Fruit fly (Drosophila melanogaster) S2 (cell line): ENCODE results near the gene CG18477.
"Not testable (repeated sequence)": the region's sequence is repeated elsewhere in the genome, so short reads cannot be mapped to it uniquely, and the experiment has no call there.

Source experiments
- CG8478 ChIP-seq: fragments of >200 bp; optimal IDR thresholded peaks from 2 replicates; lab custom pipeline; 2018
- CTCF ChIP-seq, 2 experiments: fragments of >200 bp; optimal IDR thresholded peaks; 2 replicates each; lab custom pipeline; 2018

CG18477 gene

DNA sequence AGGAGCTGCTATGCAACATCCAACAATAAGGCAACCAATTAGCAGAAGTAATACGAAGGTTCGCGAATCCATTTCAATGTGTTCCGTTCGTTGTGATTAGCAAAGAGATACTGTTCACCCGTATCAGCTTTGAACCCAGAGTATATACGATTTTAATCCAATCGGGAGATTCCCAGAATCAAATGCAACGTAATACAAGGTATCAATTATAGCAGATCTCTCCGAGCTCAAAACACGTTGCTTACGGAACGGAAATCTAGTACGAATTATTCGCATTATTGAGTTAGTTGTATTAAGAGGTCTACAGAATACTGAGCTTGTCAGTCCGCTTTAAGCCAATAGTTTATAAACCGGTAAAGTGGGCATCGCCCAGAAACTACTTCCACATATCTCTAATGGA, 33.5 kb downstream of the CG18477 start, which contains the start of gene CG44140:
TSS of gene CG44140 (minus strand) at position 101 of the 400 bp plus-strand sequence.
- not testable (repeated sequence) for TF ChIP-seq CG8478 (lab: Kevin White, UChicago); CTCF (optimal IDR thresholded peaks at IDR 0.05; lab: Kevin White, UChicago)

DNA sequence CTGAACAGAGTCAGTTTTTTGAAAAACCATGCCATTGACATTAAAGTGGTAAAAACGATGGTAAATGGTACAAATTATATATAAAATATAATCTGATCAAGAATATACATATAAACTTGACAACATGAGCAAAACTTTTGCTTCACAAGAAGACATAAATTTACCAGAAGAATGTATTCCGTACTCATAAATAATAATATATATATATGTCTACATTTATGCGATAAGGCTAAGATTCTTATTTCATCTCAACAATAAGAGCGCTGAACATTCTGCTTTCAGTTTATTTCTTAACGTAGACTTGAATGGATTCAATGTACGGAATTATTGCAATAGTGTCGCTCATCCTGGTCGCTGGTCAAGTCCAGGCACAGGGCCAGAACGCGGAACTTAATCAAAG, 34.9 kb downstream of the CG18477 start, which contains the start of gene CG31780:
TSS of gene CG31780 (plus strand) at position 301 of the 400 bp plus-strand sequence.
- TF ChIP-seq CG8478 (lab: Kevin White, UChicago); CTCF (optimal IDR thresholded peaks at IDR 0.05; lab: Kevin White, UChicago): not testable (repeated sequence)

- not testable (repeated sequence) for TF ChIP-seq CTCF (optimal IDR thresholded peaks at IDR 0.05; lab: Kevin White, UChicago); CG8478 (lab: Kevin White, UChicago)
These were observed 44.0 kb downstream of the CG18477 start, which contains the start of gene CG31827 for dm6 chr2L:15704871-15705270. TSS of gene CG31827 (plus strand) at chr2L:15705171.

- TF ChIP-seq CG8478 (lab: Kevin White, UChicago); CTCF (optimal IDR thresholded peaks at IDR 0.05; lab: Kevin White, UChicago): not testable (repeated sequence)
These were observed 50.2 kb downstream of the CG18477 start, which contains the start of gene CG43924 for dm6 chr2L:15710999-15711398. TSS of gene CG43924 (minus strand) at chr2L:15711099.
